Worm (Caenorhabditis elegans) whole organism, L2 larva: Measurements from ENCODE around the gene F25G6.9.

Source experiments
- C34F6.9 ChIP-seq: fragments of 150-350 bp; optimal IDR thresholded peaks from 2 replicates; lab custom pipeline; 2014; ENCODE audit warnings: missing biosample characterization, missing genetic modification characterization
- F13H6.1 ChIP-seq: sonication (generic microtip); optimal IDR thresholded peaks from 2 replicates; lab custom pipeline; 2016; ENCODE audit warnings: missing genetic modification characterization, missing compliant biosample characterization
- R02D3.7 ChIP-seq: fragments of 150-350 bp; optimal IDR thresholded peaks from 2 replicates; lab custom pipeline; 2014; ENCODE audit warnings: missing biosample characterization, missing genetic modification characterization
- Y55F3AM.14 ChIP-seq: fragments of 200-800 bp; sonication (Bioruptor generic); optimal IDR thresholded peaks from 2 replicates; lab custom pipeline; 2018; ENCODE audit warnings: mild to moderate bottlenecking, missing genetic modification characterization, missing compliant biosample characterization
- ZK546.5 ChIP-seq: sonication (generic microtip); optimal IDR thresholded peaks from 2 replicates; lab custom pipeline; 2017; ENCODE audit warnings: missing biosample characterization, missing genetic modification characterization
- alr-1 ChIP-seq: fragments of 150-350 bp; optimal IDR thresholded peaks from 2 replicates; lab custom pipeline; 2014; ENCODE audit warnings: missing biosample characterization, missing genetic modification characterization
- aly-2 ChIP-seq: fragments of 150-350 bp; optimal IDR thresholded peaks from 2 replicates; lab custom pipeline; 2014; ENCODE audit warnings: missing biosample characterization, missing genetic modification characterization
- ama-1 ChIP-seq: fragments of 150-350 bp; optimal IDR thresholded peaks from 2 replicates; lab custom pipeline; 2018; ENCODE audit warnings: inconsistent platforms
- blmp-1 ChIP-seq: sonication (generic microtip); optimal IDR thresholded peaks from 2 replicates; lab custom pipeline; 2017; ENCODE audit warnings: missing genetic modification characterization, mild to moderate bottlenecking, missing compliant biosample characterization, antibody characterized with exemption, moderate library complexity; ENCODE audit not compliant: insufficient read depth
- ceh-16 ChIP-seq: fragments of 150-350 bp; optimal IDR thresholded peaks from 2 replicates; lab custom pipeline; 2014; ENCODE audit warnings: missing biosample characterization, missing genetic modification characterization
- ceh-82 ChIP-seq: fragments of 150-350 bp; optimal IDR thresholded peaks from 2 replicates; lab custom pipeline; 2014; ENCODE audit warnings: missing biosample characterization, missing genetic modification characterization
- crh-2 ChIP-seq: sonication (generic microtip); optimal IDR thresholded peaks from 2 replicates; lab custom pipeline; 2017; ENCODE audit warnings: missing biosample characterization, missing genetic modification characterization
- dmd-4 ChIP-seq: sonication (generic microtip); optimal IDR thresholded peaks from 2 replicates; lab custom pipeline; 2017; ENCODE audit warnings: missing biosample characterization, missing genetic modification characterization
- egl-27 ChIP-seq: sonication (generic microtip); optimal IDR thresholded peaks from 3 replicates; lab custom pipeline; 2017; ENCODE audit warnings: missing biosample characterization, missing genetic modification reagents, missing genetic modification characterization
- elt-1 ChIP-seq: fragments of 150-350 bp; optimal IDR thresholded peaks from 2 replicates; lab custom pipeline; 2014; ENCODE audit warnings: missing biosample characterization, missing genetic modification characterization
- elt-3 ChIP-seq: sonication (generic microtip); optimal IDR thresholded peaks from 2 replicates; lab custom pipeline; 2017; ENCODE audit warnings: missing biosample characterization, missing genetic modification characterization
- fos-1 ChIP-seq: fragments of 150-350 bp; optimal IDR thresholded peaks from 2 replicates; lab custom pipeline; 2014; ENCODE audit warnings: missing biosample characterization, missing genetic modification characterization
- gmeb-1 ChIP-seq: fragments of 150-350 bp; optimal IDR thresholded peaks from 2 replicates; lab custom pipeline; 2014; ENCODE audit warnings: missing biosample characterization, missing genetic modification characterization
- lin-11 ChIP-seq: fragments of 150-350 bp; sonication (generic microtip); optimal IDR thresholded peaks from 2 replicates; lab custom pipeline; 2014; ENCODE audit warnings: missing biosample characterization, missing genetic modification characterization, inconsistent platforms, mixed read lengths
- lin-13 ChIP-seq: fragments of 150-350 bp; optimal IDR thresholded peaks from 2 replicates; lab custom pipeline; 2014; ENCODE audit warnings: missing biosample characterization, missing genetic modification reagents, missing genetic modification characterization
- lin-39 ChIP-seq: fragments of 150-350 bp; optimal IDR thresholded peaks from 2 replicates; lab custom pipeline; 2014; ENCODE audit warnings: missing biosample characterization, missing genetic modification reagents, missing genetic modification characterization
- lsy-2 ChIP-seq, 2 experiments: fragments of 150-350 bp in 1 of 2; sonication (generic microtip) in 1 of 2; optimal IDR thresholded peaks; 2 replicates each; lab custom pipeline; 2014 to 2017; ENCODE audit warnings: missing biosample characterization in 2 of 2, missing genetic modification characterization in 2 of 2
- mab-5 ChIP-seq: fragments of 150-350 bp; optimal IDR thresholded peaks from 2 replicates; lab custom pipeline; 2014; ENCODE audit warnings: missing biosample characterization, missing genetic modification characterization
- mbf-1 ChIP-seq: sonication (generic microtip); optimal IDR thresholded peaks from 2 replicates; lab custom pipeline; 2017; ENCODE audit warnings: missing biosample characterization, missing genetic modification characterization
- mdl-1 ChIP-seq, 2 experiments: fragments of 150-350 bp in 1 of 2; sonication (generic microtip) in 1 of 2; optimal IDR thresholded peaks; 2 replicates each; lab custom pipeline; 2017; ENCODE audit warnings: missing biosample characterization in 2 of 2, missing genetic modification characterization in 2 of 2
- nhr-10 ChIP-seq: sonication (generic microtip); optimal IDR thresholded peaks from 2 replicates; lab custom pipeline; 2017; ENCODE audit warnings: missing biosample characterization, missing genetic modification characterization
- nhr-11 ChIP-seq: fragments of 150-350 bp; optimal IDR thresholded peaks from 2 replicates; lab custom pipeline; 2014; ENCODE audit warnings: missing biosample characterization, missing genetic modification characterization
- nhr-12 ChIP-seq: fragments of 150-350 bp; optimal IDR thresholded peaks from 2 replicates; lab custom pipeline; 2014; ENCODE audit warnings: missing biosample characterization, missing genetic modification characterization
- nhr-129 ChIP-seq: fragments of 150-350 bp; optimal IDR thresholded peaks from 2 replicates; lab custom pipeline; 2014; ENCODE audit warnings: missing biosample characterization, missing genetic modification characterization
- nhr-21 ChIP-seq: fragments of 150-350 bp; optimal IDR thresholded peaks from 2 replicates; lab custom pipeline; 2014; ENCODE audit warnings: missing biosample characterization, missing genetic modification characterization
- nhr-23 ChIP-seq: fragments of 150-350 bp; optimal IDR thresholded peaks from 2 replicates; lab custom pipeline; 2014; ENCODE audit warnings: missing biosample characterization, missing genetic modification reagents, missing genetic modification characterization
- nhr-237 ChIP-seq: fragments of 150-350 bp; optimal IDR thresholded peaks from 2 replicates; lab custom pipeline; 2014; ENCODE audit warnings: missing biosample characterization, missing genetic modification characterization
- nhr-25 ChIP-seq: fragments of 150-350 bp; sonication (generic microtip); optimal IDR thresholded peaks from 3 replicates; lab custom pipeline; 2014; ENCODE audit warnings: missing biosample characterization, missing genetic modification characterization
- nhr-6 ChIP-seq: fragments of 150-350 bp; optimal IDR thresholded peaks from 2 replicates; lab custom pipeline; 2014; ENCODE audit warnings: missing biosample characterization, missing genetic modification characterization
- nhr-77 ChIP-seq: fragments of 150-350 bp; optimal IDR thresholded peaks from 2 replicates; lab custom pipeline; 2014; ENCODE audit warnings: missing biosample characterization, missing genetic modification characterization
- peb-1 ChIP-seq: fragments of 150-350 bp; optimal IDR thresholded peaks from 2 replicates; lab custom pipeline; 2014; ENCODE audit warnings: missing biosample characterization, missing genetic modification characterization
- sem-4 ChIP-seq: fragments of 150-350 bp; optimal IDR thresholded peaks from 2 replicates; lab custom pipeline; 2014; ENCODE audit warnings: missing biosample characterization, missing genetic modification reagents, missing genetic modification characterization
- skn-1 ChIP-seq: sonication (generic microtip); optimal IDR thresholded peaks from 2 replicates; lab custom pipeline; 2017; ENCODE audit warnings: missing biosample characterization, missing genetic modification characterization
- sma-3 ChIP-seq: sonication (generic microtip); optimal IDR thresholded peaks from 2 replicates; lab custom pipeline; 2016; ENCODE audit warnings: missing genetic modification reagents, missing genetic modification characterization, missing compliant biosample characterization
- sma-9 ChIP-seq, 2 experiments: fragments of 150-350 bp in 1 of 2; sonication (generic microtip) in 1 of 2; optimal IDR thresholded peaks; 2 replicates each; lab custom pipeline; 2014 to 2016; ENCODE audit warnings: missing genetic modification characterization in 2 of 2, mild to moderate bottlenecking in 1 of 2, missing biosample characterization in 1 of 2, missing compliant biosample characterization in 1 of 2, missing genetic modification reagents in 1 of 2, moderate library complexity in 1 of 2
- snpc-4 ChIP-seq: fragments of 150-350 bp; optimal IDR thresholded peaks from 2 replicates; lab custom pipeline; 2014; ENCODE audit warnings: missing biosample characterization, missing genetic modification characterization
- unc-39 ChIP-seq: fragments of 150-350 bp; optimal IDR thresholded peaks from 2 replicates; lab custom pipeline; 2014; ENCODE audit warnings: missing biosample characterization, missing genetic modification characterization
- unc-55 ChIP-seq: fragments of 150-350 bp; sonication (generic microtip); optimal IDR thresholded peaks from 3 replicates; lab custom pipeline; 2014; ENCODE audit warnings: missing biosample characterization, missing genetic modification reagents, missing genetic modification characterization
- unc-62 ChIP-seq: fragments of 150-350 bp; optimal IDR thresholded peaks from 2 replicates; lab custom pipeline; 2014; ENCODE audit warnings: missing biosample characterization, missing genetic modification reagents, missing genetic modification characterization
- zag-1 ChIP-seq: fragments of 150-350 bp; optimal IDR thresholded peaks from 2 replicates; lab custom pipeline; 2014; ENCODE audit warnings: missing biosample characterization, missing genetic modification characterization
- ztf-1 ChIP-seq: fragments of 200-800 bp; sonication (Bioruptor generic); conservative IDR thresholded peaks from 2 replicates; pipeline ENCODE4 v1.3.6; 2022; ENCODE audit warnings: missing genetic modification characterization, missing compliant biosample characterization
- ztf-11 ChIP-seq: sonication (generic microtip); optimal IDR thresholded peaks from 2 replicates; lab custom pipeline; 2017; ENCODE audit warnings: missing biosample characterization, missing genetic modification characterization
- ztf-4 ChIP-seq: fragments of 150-350 bp; optimal IDR thresholded peaks from 2 replicates; lab custom pipeline; 2014; ENCODE audit warnings: missing biosample characterization, missing genetic modification characterization

Gene F25G6.9

DNA sequence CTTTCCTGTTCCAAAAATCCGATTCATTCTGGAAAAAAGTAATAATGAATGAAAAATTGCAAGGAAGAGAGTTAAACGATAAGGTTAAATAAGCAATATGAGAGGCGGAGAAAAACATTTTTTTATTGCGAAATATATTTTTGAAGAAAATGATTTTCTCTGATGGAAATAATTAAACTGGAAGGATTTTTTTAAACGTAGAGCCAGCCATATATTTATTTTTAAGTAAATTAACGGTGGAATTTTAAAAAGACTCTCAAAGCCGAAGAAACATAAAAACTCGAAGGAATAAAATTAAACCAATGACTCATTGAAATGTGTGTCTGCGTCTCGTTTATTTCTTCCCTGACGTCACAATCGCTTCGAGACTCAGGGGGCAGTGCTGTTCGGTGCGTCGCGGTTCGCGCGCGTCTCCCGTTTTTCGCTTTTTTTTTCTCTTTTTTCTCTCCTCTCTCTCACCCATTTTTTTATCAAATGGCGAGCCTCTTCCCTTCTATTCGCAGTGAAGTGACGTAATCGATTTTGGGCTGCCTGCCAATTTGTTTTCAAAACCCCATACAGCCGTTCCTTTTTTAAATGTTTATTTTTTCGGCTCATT lies 36.4 kb upstream of the F25G6.9 start, which contains the start of gene vps-60:
vps-60 (minus strand) TSS at position 30 of the 598 bp plus-strand sequence.
- TF ChIP-seq nhr-11: no peak
- TF ChIP-seq ztf-1: no peak
- TF ChIP-seq gmeb-1 (tag; lab: Kevin White, UChicago): peak; percentile 84
- TF ChIP-seq sem-4 (tag; lab: Kevin White, UChicago): peak; percentile 90
- no peak for TF ChIP-seq R02D3.7 (tag; lab: Kevin White, UChicago)
- TF ChIP-seq nhr-77 (tag; lab: Kevin White, UChicago): no peak
- TF ChIP-seq lin-39 (tag; lab: Kevin White, UChicago): no peak
- peak; percentile 74 to 93 for TF ChIP-seq lsy-2 (tag; optimal IDR thresholded peaks at IDR 0.05; lab: Kevin White, UChicago)
- peak; percentile 94 for TF ChIP-seq sma-3 (GFP tag; lab: Kevin White, UChicago)
- peak; percentile 98 for TF ChIP-seq crh-2 (tag; lab: Kevin White, UChicago)
- no peak for TF ChIP-seq dmd-4
- peak; percentile 94 for TF ChIP-seq sma-9 (GFP tag; optimal IDR thresholded peaks at IDR 0.05; lab: Kevin White, UChicago)
- no peak for TF ChIP-seq sma-9 (tag; optimal IDR thresholded peaks at IDR 0.05; lab: Kevin White, UChicago)
- no peak for TF ChIP-seq unc-39 (tag; lab: Kevin White, UChicago)
- TF ChIP-seq ceh-16 (tag; lab: Kevin White, UChicago): peak; percentile 30
- peak; percentile 90 for TF ChIP-seq ztf-4 (tag; lab: Kevin White, UChicago)
- TF ChIP-seq mab-5 (tag; lab: Kevin White, UChicago): peak; percentile 85
- TF ChIP-seq egl-27 (tag; lab: Kevin White, UChicago): peak; percentile 71
- TF ChIP-seq nhr-237 (tag; lab: Kevin White, UChicago): no peak
- TF ChIP-seq F13H6.1 (tag; lab: Kevin White, UChicago): peak; percentile 90
- TF ChIP-seq ZK546.5: peak; percentile 27
- no peak for TF ChIP-seq nhr-23
- TF ChIP-seq fos-1 (tag; lab: Kevin White, UChicago): peak; percentile 100
- peak; percentile 99 for TF ChIP-seq unc-55 (GFP tag; lab: Kevin White, UChicago)
- peak; percentile 75 for TF ChIP-seq Y55F3AM.14 (GFP tag; lab: Kevin White, UChicago)
- peak; percentile 87 for TF ChIP-seq nhr-21 (tag; lab: Kevin White, UChicago)
- TF ChIP-seq nhr-129 (tag; lab: Kevin White, UChicago): peak; percentile 92
- peak; percentile 14 for TF ChIP-seq skn-1
- peak; percentile 91 for TF ChIP-seq lin-11 (tag; lab: Kevin White, UChicago)
- peak; percentile 84 for TF ChIP-seq nhr-25 (tag; lab: Kevin White, UChicago)
- peak; percentile 64 for TF ChIP-seq ama-1 (lab: Kevin White, UChicago)
- peak; percentile 51 for TF ChIP-seq unc-62 (GFP tag; lab: Kevin White, UChicago)
- TF ChIP-seq elt-3 (tag; lab: Kevin White, UChicago): no peak
- peak; percentile 91 for TF ChIP-seq blmp-1 (tag; lab: Kevin White, UChicago)
- peak; percentile 76 for TF ChIP-seq nhr-6
- no peak for TF ChIP-seq alr-1 (tag; lab: Kevin White, UChicago)
- peak; percentile 86 for TF ChIP-seq snpc-4 (tag; lab: Kevin White, UChicago)
- peak; percentile 84 for TF ChIP-seq zag-1
- TF ChIP-seq ceh-82 (tag; lab: Kevin White, UChicago): no peak
- no peak for TF ChIP-seq ztf-11
- no peak for TF ChIP-seq mbf-1
- peak; percentile 20 for TF ChIP-seq nhr-10 (tag; lab: Kevin White, UChicago)
- no peak for TF ChIP-seq aly-2 (tag; lab: Kevin White, UChicago)
- TF ChIP-seq nhr-12 (tag; lab: Kevin White, UChicago): no peak
- peak; percentile 98 for TF ChIP-seq C34F6.9 (tag; lab: Kevin White, UChicago)
- peak; percentile 29 to 72 for TF ChIP-seq mdl-1 (tag; optimal IDR thresholded peaks at IDR 0.05; lab: Kevin White, UChicago)
- no peak for TF ChIP-seq elt-1 (tag; lab: Kevin White, UChicago)
- TF ChIP-seq peb-1 (tag; lab: Kevin White, UChicago): no peak
- TF ChIP-seq lin-13 (GFP tag; lab: Kevin White, UChicago): peak; percentile 94
